Worm (Caenorhabditis elegans): ENCODE measurements around the gene F14D7.18.
"Not testable (repeated sequence)": the region's sequence is repeated elsewhere in the genome, so short reads cannot be mapped to it uniquely, and the experiment has no call there.

F14D7.18 gene

ce11 chrV:14283241-14283640 lies 7.3 kb downstream of the F14D7.18 start, which contains the start of gene F40G12.10:
TSS of gene F40G12.10 (plus strand) at chrV:14283541.
- TF ChIP-seq lsy-2 (tag; optimal IDR thresholded peaks at IDR 0.05): no peak
- TF ChIP-seq elt-1 (tag; optimal IDR thresholded peaks at IDR 0.05; ENCODE audit: borderline replicate concordance, insufficient read depth): no peak
- TF ChIP-seq tbx-8 (GFP tag; optimal IDR thresholded peaks at IDR 0.05): no peak
- TF ChIP-seq ceh-83 (GFP tag; optimal IDR thresholded peaks at IDR 0.05): no peak
- no peak for TF ChIP-seq blmp-1 (tag; optimal IDR thresholded peaks at IDR 0.05)
- no peak for TF ChIP-seq sptf-1 (tag; optimal IDR thresholded peaks at IDR 0.05)
- no peak for TF ChIP-seq sem-2 (GFP tag; optimal IDR thresholded peaks at IDR 0.05)
- no peak for TF ChIP-seq nhr-2 (tag; optimal IDR thresholded peaks at IDR 0.05)
- no peak for TF ChIP-seq hlh-1 (tag; optimal IDR thresholded peaks at IDR 0.05)
- no peak for TF ChIP-seq mab-5 (tag; optimal IDR thresholded peaks at IDR 0.05)
- TF ChIP-seq nhr-237 (tag; optimal IDR thresholded peaks at IDR 0.05): no peak

- TF ChIP-seq ces-1 (GFP tag; optimal IDR thresholded peaks at IDR 0.05) (no peak), zip-8 (tag; optimal IDR thresholded peaks at IDR 0.05) (no peak), lsy-2 (tag; optimal IDR thresholded peaks at IDR 0.05) (no peak), ztf-11 (tag; optimal IDR thresholded peaks at IDR 0.05) (no peak), flh-1 (GFP tag; optimal IDR thresholded peaks at IDR 0.05) (no peak), lin-32 (GFP tag; optimal IDR thresholded peaks at IDR 0.05) (no peak), M03D4.4 (tag; optimal IDR thresholded peaks at IDR 0.05) (no peak), mls-2 (tag; optimal IDR thresholded peaks at IDR 0.05) (no peak), sem-2 (GFP tag; optimal IDR thresholded peaks at IDR 0.05) (no peak), hlh-1 (tag; optimal IDR thresholded peaks at IDR 0.05) (no peak), ceh-43 (GFP tag; optimal IDR thresholded peaks at IDR 0.05) (no peak)
Measured at ce11 chrV:14282222-14282709, 8.3 kb downstream of the F14D7.18 start, which contains the start of the genes srt-74 and F40G12.9. TSS of gene srt-74 (minus strand) at chrV:14282322. TSS of gene F40G12.9 (plus strand) at chrV:14282659.

ce11 chrV:14279777-14280176 lies 10.8 kb downstream of the F14D7.18 start, which contains the start of gene srt-33:
TSS of gene srt-33 (minus strand) at chrV:14279877.
- TF ChIP-seq mls-2 (tag; optimal IDR thresholded peaks at IDR 0.05) (no peak), unc-39 (tag; optimal IDR thresholded peaks at IDR 0.05) (no peak), flh-1 (GFP tag; optimal IDR thresholded peaks at IDR 0.05) (no peak), tbx-8 (GFP tag; optimal IDR thresholded peaks at IDR 0.05) (no peak), M03D4.4 (tag; optimal IDR thresholded peaks at IDR 0.05) (no peak), nhr-2 (tag; optimal IDR thresholded peaks at IDR 0.05) (no peak), lsy-2 (tag; optimal IDR thresholded peaks at IDR 0.05) (no peak), nhr-76 (tag; optimal IDR thresholded peaks at IDR 0.05) (no peak), mep-1 (tag; optimal IDR thresholded peaks at IDR 0.05) (no peak), ztf-11 (tag; optimal IDR thresholded peaks at IDR 0.05) (no peak)

ce11 chrV:14274268-14274667 lies 16.3 kb downstream of the F14D7.18 start, which contains the start of gene F40G12.7:
TSS of gene F40G12.7 (plus strand) at chrV:14274568.
- not testable (repeated sequence) for TF ChIP-seq lin-32 (GFP tag; optimal IDR thresholded peaks at IDR 0.05); cnd-1 (tag; optimal IDR thresholded peaks at IDR 0.05); blmp-1 (tag; optimal IDR thresholded peaks at IDR 0.05)

DNA sequence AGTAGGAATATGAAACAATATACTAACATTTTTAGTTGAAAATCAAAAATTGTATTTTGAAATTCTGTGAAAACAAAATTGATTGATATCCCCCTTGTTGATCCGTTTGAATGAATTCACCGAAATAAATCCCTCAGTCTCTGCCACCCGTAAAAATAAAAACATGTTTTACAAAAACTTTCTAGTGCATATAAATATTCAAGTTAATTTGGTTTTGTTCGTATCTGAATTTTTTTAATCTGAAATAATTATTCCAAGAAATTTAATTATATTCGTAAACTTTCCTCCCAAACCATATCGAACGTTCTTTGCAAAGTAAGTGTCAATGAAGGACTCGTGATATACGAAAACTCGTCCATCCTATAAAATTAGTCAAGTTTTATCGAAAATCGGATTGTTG lies 17.5 kb downstream of the F14D7.18 start, which contains the start of gene F40G12.6:
F40G12.6 (minus strand) TSS at position 101 of the 400 bp plus-strand sequence.
- TF ChIP-seq sem-2 (GFP tag; optimal IDR thresholded peaks at IDR 0.05) (no peak), mab-5 (tag; optimal IDR thresholded peaks at IDR 0.05) (no peak), hlh-1 (tag; optimal IDR thresholded peaks at IDR 0.05) (no peak), nhr-237 (tag; optimal IDR thresholded peaks at IDR 0.05) (no peak), zip-8 (tag; optimal IDR thresholded peaks at IDR 0.05) (no peak), unc-39 (tag; optimal IDR thresholded peaks at IDR 0.05) (no peak), ceh-43 (GFP tag; optimal IDR thresholded peaks at IDR 0.05) (no peak), mls-2 (tag; optimal IDR thresholded peaks at IDR 0.05) (no peak), nhr-2 (tag; optimal IDR thresholded peaks at IDR 0.05) (no peak), nhr-12 (tag; optimal IDR thresholded peaks at IDR 0.05) (no peak), flh-1 (GFP tag; optimal IDR thresholded peaks at IDR 0.05) (no peak), snpc-4 (tag; optimal IDR thresholded peaks at IDR 0.05) (no peak), elt-1 (tag; optimal IDR thresholded peaks at IDR 0.05; ENCODE audit: borderline replicate concordance, insufficient read depth) (no peak), pha-4 (tag; optimal IDR thresholded peaks at IDR 0.05) (no peak), bed-3 (GFP tag; optimal IDR thresholded peaks at IDR 0.05) (no peak), M03D4.4 (tag; optimal IDR thresholded peaks at IDR 0.05) (no peak), ceh-39 (tag; optimal IDR thresholded peaks at IDR 0.05) (no peak), ztf-11 (tag; optimal IDR thresholded peaks at IDR 0.05) (no peak)

ce11 chrV:14270729-14271128 lies 19.8 kb downstream of the F14D7.18 start, which contains the start of gene F40G12.5:
TSS of gene F40G12.5 (minus strand) at chrV:14270829.
- no peak for TF ChIP-seq mep-1 (tag; optimal IDR thresholded peaks at IDR 0.05)
- TF ChIP-seq nhr-2 (tag; optimal IDR thresholded peaks at IDR 0.05): no peak
- no peak for TF ChIP-seq cnd-1 (tag; optimal IDR thresholded peaks at IDR 0.05)
- no peak for TF ChIP-seq zip-8 (tag; optimal IDR thresholded peaks at IDR 0.05)
- TF ChIP-seq ham-2 (GFP tag; optimal IDR thresholded peaks at IDR 0.05): no peak
- no peak for TF ChIP-seq M03D4.4 (tag; optimal IDR thresholded peaks at IDR 0.05)
- TF ChIP-seq mls-2 (tag; optimal IDR thresholded peaks at IDR 0.05): no peak
- TF ChIP-seq drap-1 (GFP tag; optimal IDR thresholded peaks at IDR 0.05): no peak
- TF ChIP-seq nhr-76 (tag; optimal IDR thresholded peaks at IDR 0.05): no peak
- TF ChIP-seq unc-39 (tag; optimal IDR thresholded peaks at IDR 0.05): no peak
- TF ChIP-seq ceh-83 (GFP tag; optimal IDR thresholded peaks at IDR 0.05): no peak
- TF ChIP-seq pha-4 (tag; optimal IDR thresholded peaks at IDR 0.05): no peak
- no peak for TF ChIP-seq sem-2 (GFP tag; optimal IDR thresholded peaks at IDR 0.05)
- no peak for TF ChIP-seq tbx-8 (GFP tag; optimal IDR thresholded peaks at IDR 0.05)
- no peak for TF ChIP-seq unc-62 (GFP tag; optimal IDR thresholded peaks at IDR 0.05)
- TF ChIP-seq unc-120 (tag; optimal IDR thresholded peaks at IDR 0.05; ENCODE audit: poor library complexity, severe bottlenecking): no peak

Measured in whole organism, mixed stage, embryonic.